Worm (Caenorhabditis elegans) whole organism, late embryonic: Measurements from ENCODE around the gene C17C3.5.

ENCODE experiments used
- unc-55 ChIP-seq: sonication (generic microtip); optimal IDR thresholded peaks from 2 replicates; lab custom pipeline; 2017; ENCODE audit warnings: missing biosample characterization, missing genetic modification reagents, missing genetic modification characterization
- unc-86 ChIP-seq: sonication (generic microtip); optimal IDR thresholded peaks from 2 replicates; lab custom pipeline; 2016; ENCODE audit warnings: missing genetic modification characterization, missing compliant biosample characterization

DNA sequence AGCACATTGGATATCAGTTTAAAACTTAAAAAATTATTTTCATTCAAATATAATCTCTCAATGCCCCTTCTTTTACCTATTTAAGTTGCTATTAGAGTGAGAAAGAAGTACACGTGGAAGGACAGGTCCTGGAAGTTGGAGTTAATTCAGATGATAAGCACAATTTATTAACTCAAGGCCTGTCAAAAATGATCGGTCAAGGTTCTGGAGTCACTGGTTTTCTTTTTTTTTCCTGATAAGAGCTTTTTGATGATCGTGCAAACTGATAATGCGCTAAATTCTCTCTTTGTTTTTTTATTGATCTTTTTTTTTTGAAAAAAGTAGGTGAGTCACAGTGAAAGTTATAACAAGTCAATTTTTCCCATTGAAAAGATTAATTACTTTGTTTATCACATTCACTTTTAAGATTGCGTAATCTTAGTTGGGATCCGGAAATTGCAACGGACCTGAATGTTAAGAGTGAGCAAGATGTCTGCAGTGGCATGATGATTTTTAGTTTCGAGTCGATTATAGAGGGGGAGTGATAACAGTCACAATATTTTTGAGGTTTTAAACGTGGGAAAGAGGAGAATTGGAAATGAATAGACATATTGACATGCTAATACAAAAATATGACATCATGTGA is 39.0 kb upstream of the C17C3.5 start:
- no peak for TF ChIP-seq unc-86 (tag; lab: Kevin White, UChicago)
- no peak for TF ChIP-seq unc-55 (GFP tag; lab: Kevin White, UChicago)
